Worm (Caenorhabditis elegans) whole organism, L4/young adult: ENCODE measurements around the gene srsx-26.

ENCODE experiments used
- W03F9.2 ChIP-seq: fragments of 150-350 bp; optimal IDR thresholded peaks from 2 replicates; lab custom pipeline; 2014; ENCODE audit warnings: missing biosample characterization, missing genetic modification characterization
- dao-5 ChIP-seq: sonication (generic microtip); optimal IDR thresholded peaks from 2 replicates; lab custom pipeline; 2016; ENCODE audit warnings: missing genotype, missing genetic modification characterization, moderate library complexity, missing compliant biosample characterization
- him-1 ChIP-seq: sonication (generic microtip); optimal IDR thresholded peaks from 2 replicates; lab custom pipeline; 2016; ENCODE audit warnings: missing genotype, missing genetic modification reagents, missing genetic modification characterization, missing compliant biosample characterization

Gene srsx-26

DNA sequence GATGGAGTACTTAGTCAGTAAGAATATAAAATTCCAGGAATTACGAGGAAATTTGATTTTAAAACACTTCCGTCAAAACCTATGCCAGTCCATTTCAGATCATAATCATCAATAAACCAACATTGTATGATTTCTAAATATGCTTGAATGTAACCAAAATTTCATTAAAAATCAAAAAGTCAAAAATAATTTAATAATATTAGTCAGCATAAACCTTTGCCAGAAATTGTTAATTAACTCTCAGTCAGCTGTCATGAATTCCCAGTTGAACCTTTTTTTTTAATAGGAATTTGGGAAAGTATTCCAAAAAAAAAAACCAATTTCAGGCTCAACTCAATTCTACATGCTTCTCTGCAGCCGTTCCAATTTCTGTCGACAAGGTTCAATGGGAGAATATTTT lies at the start of gene srsx-26:
Gene srsx-26 (plus strand): TSS at position 301 of the 400 bp plus-strand sequence.
- TF ChIP-seq him-1 (tag; lab: Kevin White, UChicago): no peak

- no peak for TF ChIP-seq W03F9.2 (tag; lab: Kevin White, UChicago)
- TF ChIP-seq dao-5 (tag; lab: Kevin White, UChicago): no peak
- TF ChIP-seq him-1 (tag; lab: Kevin White, UChicago): no peak
These were observed 46.5 kb upstream of the srsx-26 start, which contains the start of gene C08B6.14 for ce11 chrV:10101916-10102315. Gene C08B6.14 (minus strand): TSS chrV:10102016.

- TF ChIP-seq W03F9.2 (tag; lab: Kevin White, UChicago) (no peak), dao-5 (tag; lab: Kevin White, UChicago) (no peak), him-1 (tag; lab: Kevin White, UChicago) (no peak)
These were observed 44.6 kb upstream of the srsx-26 start for ce11 chrV:10103811-10104210.

- TF ChIP-seq W03F9.2 (tag; lab: Kevin White, UChicago) (no peak), him-1 (tag; lab: Kevin White, UChicago) (no peak), dao-5 (tag; lab: Kevin White, UChicago) (no peak)
These were observed 43.6 kb upstream of the srsx-26 start, which contains the start of gene ugt-17 for ce11 chrV:10104785-10105310. Gene ugt-17 (minus strand): TSS chrV:10104964.

DNA sequence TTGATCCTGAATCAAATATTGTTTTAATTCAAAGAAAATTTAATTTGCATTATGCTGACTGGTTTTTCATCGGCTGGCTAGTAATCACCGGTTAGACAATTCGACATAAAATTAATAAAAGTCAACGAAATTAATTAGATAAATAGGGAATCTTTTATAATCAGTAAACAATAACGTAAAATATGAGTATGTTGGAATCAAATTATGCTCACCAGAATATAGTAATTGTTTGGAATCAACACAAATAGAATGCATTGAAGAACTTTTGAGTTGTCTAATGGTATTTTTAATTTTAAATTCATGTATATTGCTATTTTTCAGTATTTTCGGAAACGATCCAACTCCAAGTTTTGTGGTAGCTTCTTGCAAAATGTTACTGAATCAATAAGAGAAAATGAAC lies 43.0 kb upstream of the srsx-26 start, which contains the start of gene C08B6.2:
Gene C08B6.2 (plus strand): TSS at position 301 of the 400 bp plus-strand sequence.
- no peak for TF ChIP-seq dao-5 (tag; lab: Kevin White, UChicago)
- TF ChIP-seq W03F9.2 (tag; lab: Kevin White, UChicago): no peak
- no peak for TF ChIP-seq him-1 (tag; lab: Kevin White, UChicago)

- no peak for TF ChIP-seq W03F9.2 (tag; lab: Kevin White, UChicago)
- TF ChIP-seq him-1 (tag; lab: Kevin White, UChicago): no peak
- TF ChIP-seq dao-5 (tag; lab: Kevin White, UChicago): no peak
These were observed 41.1 kb upstream of the srsx-26 start, which contains the start of gene C08B6.11 for ce11 chrV:10107309-10107708. Gene C08B6.11 (plus strand): TSS chrV:10107609.

DNA sequence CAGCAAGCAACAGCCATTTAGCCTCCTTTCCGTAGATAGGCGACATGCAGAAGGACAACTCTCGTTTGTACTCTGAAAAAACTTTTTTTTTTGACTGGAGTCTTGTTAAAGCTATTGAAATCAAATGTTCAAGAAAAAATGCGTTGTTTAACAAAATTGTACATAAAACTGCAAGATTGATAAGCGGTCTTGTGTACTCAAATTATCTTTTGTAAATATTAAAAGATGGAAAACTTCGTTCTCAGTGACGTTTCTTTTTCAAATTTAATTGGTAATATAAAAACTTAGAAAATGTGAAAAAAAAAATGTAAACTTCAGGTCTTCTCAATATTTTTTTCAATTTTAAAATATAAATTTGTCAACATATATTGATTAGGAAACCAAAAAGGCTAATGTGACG lies 37.3 kb upstream of the srsx-26 start:
- TF ChIP-seq W03F9.2 (tag; lab: Kevin White, UChicago): no peak
- TF ChIP-seq dao-5 (tag; lab: Kevin White, UChicago): no peak
- TF ChIP-seq him-1 (tag; lab: Kevin White, UChicago): no peak

DNA sequence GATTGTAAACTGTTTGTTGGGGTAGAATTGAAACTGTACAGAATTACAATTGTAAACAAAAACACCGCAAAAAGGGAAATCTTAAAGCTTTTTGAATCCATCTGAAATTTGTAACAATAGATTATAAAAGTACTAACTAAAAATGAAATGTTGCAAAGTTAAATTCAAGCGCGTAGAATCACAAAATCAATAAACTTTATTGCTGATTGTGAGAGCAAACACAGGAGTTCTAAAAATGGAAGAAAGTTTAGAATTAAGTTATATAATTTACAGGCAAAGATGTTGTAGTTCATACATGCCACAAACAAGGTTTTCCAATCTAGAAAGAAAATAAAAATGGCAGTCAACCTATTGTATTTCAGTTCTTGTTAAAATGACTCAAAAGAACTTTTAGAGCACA lies 36.3 kb upstream of the srsx-26 start, which contains the start of gene C08B6.3:
Gene C08B6.3 (minus strand): TSS at position 101 of the 400 bp plus-strand sequence.
- TF ChIP-seq him-1 (tag; lab: Kevin White, UChicago): no peak
- TF ChIP-seq W03F9.2 (tag; lab: Kevin White, UChicago): no peak
- TF ChIP-seq dao-5 (tag; lab: Kevin White, UChicago): no peak

DNA sequence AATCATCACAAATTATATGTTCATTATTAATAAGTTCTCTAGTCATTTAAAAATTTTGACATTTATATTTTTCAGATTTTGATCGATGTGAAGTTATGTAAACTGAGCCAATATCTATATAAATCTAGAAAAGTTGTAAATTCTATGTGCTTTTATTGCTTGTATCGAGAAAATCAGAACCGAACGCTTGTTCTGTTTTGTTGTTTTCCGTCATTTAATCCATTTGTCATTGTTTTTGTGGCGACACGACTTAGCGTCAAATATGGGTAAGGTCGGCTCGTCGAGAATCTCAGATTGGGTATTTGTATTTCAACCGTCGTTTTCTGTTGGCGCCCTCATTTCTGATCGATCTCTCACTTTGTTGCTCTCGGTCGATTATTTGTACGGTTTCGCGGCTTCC lies 34.1 kb upstream of the srsx-26 start, which contains the start of gene cht-5:
Gene cht-5 (plus strand): TSS at position 301 of the 400 bp plus-strand sequence.
- TF ChIP-seq W03F9.2 (tag; lab: Kevin White, UChicago) (no peak), dao-5 (tag; lab: Kevin White, UChicago) (no peak), him-1 (tag; lab: Kevin White, UChicago) (no peak)

DNA sequence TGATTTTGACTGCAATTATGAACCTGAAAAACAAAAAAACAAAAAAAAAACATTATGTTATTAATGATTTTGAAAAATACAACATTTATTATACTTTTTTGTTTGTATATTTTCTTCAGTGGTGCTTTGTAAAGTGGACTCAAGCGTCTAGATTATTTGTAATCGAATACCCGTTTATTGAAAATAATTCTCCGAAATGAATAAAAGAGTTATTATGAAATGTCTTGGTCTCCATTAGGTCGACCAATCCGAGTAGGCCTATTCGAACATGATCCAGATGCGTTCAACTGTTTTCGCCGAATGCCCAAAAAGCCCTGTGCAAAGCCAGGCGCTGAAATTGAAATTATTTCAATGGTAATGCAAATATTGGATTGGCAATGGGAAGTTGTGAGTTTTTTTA lies 31.0 kb upstream of the srsx-26 start, which contains the start of gene C08B6.5:
Gene C08B6.5 (plus strand): TSS at position 301 of the 400 bp plus-strand sequence.
- TF ChIP-seq W03F9.2 (tag; lab: Kevin White, UChicago) (no peak), dao-5 (tag; lab: Kevin White, UChicago) (no peak), him-1 (tag; lab: Kevin White, UChicago) (no peak)

DNA sequence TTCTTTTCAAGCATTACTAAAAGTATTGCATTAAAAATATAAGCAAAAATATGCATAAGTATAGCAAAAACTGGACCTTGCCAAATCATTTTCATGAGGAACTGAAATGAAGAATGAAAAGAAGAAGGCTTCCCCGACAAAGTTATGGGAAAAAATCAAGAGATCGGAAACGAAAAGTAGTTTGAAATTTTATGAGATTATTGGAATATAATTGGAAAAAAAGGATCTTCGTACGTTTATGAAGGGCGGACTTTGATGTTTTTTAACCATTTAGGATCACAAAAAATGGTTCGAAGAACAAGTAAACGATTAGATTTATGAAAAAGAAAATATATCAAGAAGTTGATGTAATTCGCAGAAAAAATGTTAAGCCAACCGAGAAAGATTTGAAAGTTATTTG lies 27.6 kb upstream of the srsx-26 start, which contains the start of gene srxa-18:
Gene srxa-18 (minus strand): TSS at position 100 of the 400 bp plus-strand sequence.
- TF ChIP-seq W03F9.2 (tag; lab: Kevin White, UChicago) (no peak), him-1 (tag; lab: Kevin White, UChicago) (no peak), dao-5 (tag; lab: Kevin White, UChicago) (no peak)

ce11 chrV:10122670-10123069 lies 25.8 kb upstream of the srsx-26 start, which contains the start of gene srxa-19:
Gene srxa-19 (minus strand): TSS chrV:10122770.
- TF ChIP-seq W03F9.2 (tag; lab: Kevin White, UChicago) (no peak), him-1 (tag; lab: Kevin White, UChicago) (no peak), dao-5 (tag; lab: Kevin White, UChicago) (no peak)

ce11 chrV:10123324-10123723 lies 25.1 kb upstream of the srsx-26 start, which contains the start of gene C08B6.6:
Gene C08B6.6 (plus strand): TSS chrV:10123624.
- TF ChIP-seq W03F9.2 (tag; lab: Kevin White, UChicago) (no peak), him-1 (tag; lab: Kevin White, UChicago) (no peak), dao-5 (tag; lab: Kevin White, UChicago) (no peak)
